Worm (Caenorhabditis elegans): ENCODE measurements around the gene cnc-1.
A peak's percentile ranks its signal among the peaks of the same experiment; 100 is the strongest.

cnc-1 gene

ce11 chrV:1422269-1422668, 21.8 kb downstream of the cnc-1 start:
- TF ChIP-seq nhr-11 (tag; optimal IDR thresholded peaks at IDR 0.05) (no peak), lin-38 (GFP tag; IDR thresholded peaks at IDR 0.05) (no peak), unc-62 (GFP tag; optimal IDR thresholded peaks at IDR 0.05 in 1 of 2) (peak in 1 of 2 experiments; percentile 36), unc-62 (tag; optimal IDR thresholded peaks at IDR 0.05) (no peak)

DNA sequence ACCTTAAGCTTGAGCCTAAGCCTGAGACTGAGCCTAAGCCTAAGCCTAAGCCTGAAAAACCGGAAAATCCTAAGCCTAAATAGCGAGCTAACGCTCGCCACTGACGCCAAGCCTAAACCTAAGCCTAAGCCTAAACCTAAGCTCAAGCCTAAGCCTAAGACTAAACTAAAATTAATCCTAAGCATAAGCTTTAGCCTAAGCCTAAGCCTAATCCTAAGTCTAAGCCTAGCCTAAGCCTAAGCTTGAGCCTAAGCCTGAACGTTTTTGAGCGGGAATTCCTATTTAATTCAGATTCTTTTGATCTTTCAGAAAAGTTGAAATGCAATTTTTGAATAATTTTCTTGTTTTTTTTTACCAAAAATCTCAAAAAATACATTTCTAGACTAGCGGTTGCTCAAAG, 27.9 kb downstream of the cnc-1 start:
- TF ChIP-seq aha-1 (tag) (peak; percentile 56), sdz-12 (GFP tag; optimal IDR thresholded peaks at IDR 0.05) (no peak)

ce11 chrV:1414615-1415433, 29.3 kb downstream of the cnc-1 start:
- TF ChIP-seq hif-1 (tag; optimal IDR thresholded peaks at IDR 0.05): peak in 1 of 2 experiments; percentile 49
- peak; percentile 86 for TF ChIP-seq pqm-1 (tag; optimal IDR thresholded peaks at IDR 0.05)
- TF ChIP-seq dve-1 (tag; optimal IDR thresholded peaks at IDR 0.05; ENCODE audit: insufficient read depth): peak; percentile 27
- TF ChIP-seq aha-1 (tag): peak; percentile 49
- TF ChIP-seq ctbp-1 (GFP tag; IDR thresholded peaks at IDR 0.05): no peak
- TF ChIP-seq daf-16 (GFP tag; optimal IDR thresholded peaks at IDR 0.05): no peak
- TF ChIP-seq daf-16 (tag; optimal IDR thresholded peaks at IDR 0.05): peak; percentile 22
- TF ChIP-seq dmd-6 (GFP tag; IDR thresholded peaks at IDR 0.05): peak; percentile 72
- TF ChIP-seq daf-19 (GFP tag; conservative IDR thresholded peaks at IDR 0.05): no peak
- peak; percentile 25 for TF ChIP-seq nhr-28 (tag; optimal IDR thresholded peaks at IDR 0.05)
- peak; percentile 38 for TF ChIP-seq hlh-11 (tag; optimal IDR thresholded peaks at IDR 0.05)

DNA sequence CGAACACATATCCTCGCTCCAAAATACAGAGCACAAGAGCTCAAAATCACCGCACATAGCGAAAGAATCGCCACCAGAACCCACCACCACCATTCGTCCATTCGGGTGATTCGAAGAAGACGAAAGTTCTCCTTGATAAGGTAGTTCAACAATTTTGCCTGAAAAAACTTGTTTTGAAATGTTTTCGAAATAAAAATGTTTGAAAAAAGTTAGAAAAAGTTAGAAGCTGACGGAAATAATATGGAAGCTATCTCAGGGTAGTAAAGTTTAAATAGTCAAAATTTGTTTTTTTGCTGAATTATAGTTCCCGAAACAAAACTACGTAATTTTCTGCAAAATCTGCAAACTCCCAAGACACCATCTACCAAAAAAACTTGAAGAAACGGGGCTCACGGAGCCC, 32.6 kb downstream of the cnc-1 start, which contains the start of gene snt-5:
TSS of gene snt-5 (minus strand) at position 101 of the 400 bp plus-strand sequence.
- TF ChIP-seq lin-13 (GFP tag; optimal IDR thresholded peaks at IDR 0.05): no peak

- TF ChIP-seq lin-13 (GFP tag; optimal IDR thresholded peaks at IDR 0.05) (no peak), nhr-6 (tag; optimal IDR thresholded peaks at IDR 0.05) (no peak), mdl-1 (tag; optimal IDR thresholded peaks at IDR 0.05) (no peak), D1046.2 (GFP tag; IDR thresholded peaks at IDR 0.05) (no peak), ceh-28 (tag; optimal IDR thresholded peaks at IDR 0.05) (no peak), tra-1 (GFP tag; IDR thresholded peaks at IDR 0.05) (no peak), mdt-29 (GFP tag; IDR thresholded peaks at IDR 0.05) (no peak), mep-1 (tag; optimal IDR thresholded peaks at IDR 0.05) (no peak), ceh-82 (tag; optimal IDR thresholded peaks at IDR 0.05) (no peak), fos-1 (tag; optimal IDR thresholded peaks at IDR 0.05) (no peak)
Observed at ce11 chrV:1410727-1411126, 33.4 kb downstream of the cnc-1 start.

ce11 chrV:1408116-1408515, 36.0 kb downstream of the cnc-1 start:
- TF ChIP-seq nhr-42 (GFP tag; IDR thresholded peaks at IDR 0.05) (no peak), pha-4 (GFP tag; IDR thresholded peaks at IDR 0.05) (no peak), pha-4 (tag; optimal IDR thresholded peaks at IDR 0.05) (no peak), mxl-3 (GFP tag; optimal IDR thresholded peaks at IDR 0.05) (no peak), R02D3.7 (tag; optimal IDR thresholded peaks at IDR 0.05) (no peak), Y75B8A.6 (GFP tag; IDR thresholded peaks at IDR 0.05) (no peak), nhr-25 (tag; optimal IDR thresholded peaks at IDR 0.05; ENCODE audit: borderline replicate concordance, insufficient read depth) (no peak), daf-8 (GFP tag; IDR thresholded peaks at IDR 0.05) (no peak), mep-1 (tag; optimal IDR thresholded peaks at IDR 0.05) (no peak), nhr-10 (tag; optimal IDR thresholded peaks at IDR 0.05) (no peak), php-3 (GFP tag; IDR thresholded peaks at IDR 0.05) (no peak), spr-1 (tag; optimal IDR thresholded peaks at IDR 0.05) (no peak)
